Worm (Caenorhabditis elegans) whole organism, mixed stage, embryonic: ENCODE results near the gene Y57A10C.1.

Experiments
- ceh-83 ChIP-seq: fragments of 200-800 bp; sonication (Bioruptor generic); optimal IDR thresholded peaks from 2 replicates; lab custom pipeline; 2018; ENCODE audit warnings: mild to moderate bottlenecking, missing genetic modification characterization, missing compliant biosample characterization
- sptf-1 ChIP-seq: sonication (generic microtip); optimal IDR thresholded peaks from 2 replicates; lab custom pipeline; 2017; ENCODE audit warnings: mild to moderate bottlenecking, missing genetic modification characterization, moderate library complexity, missing compliant biosample characterization

The Y57A10C.1 gene

DNA sequence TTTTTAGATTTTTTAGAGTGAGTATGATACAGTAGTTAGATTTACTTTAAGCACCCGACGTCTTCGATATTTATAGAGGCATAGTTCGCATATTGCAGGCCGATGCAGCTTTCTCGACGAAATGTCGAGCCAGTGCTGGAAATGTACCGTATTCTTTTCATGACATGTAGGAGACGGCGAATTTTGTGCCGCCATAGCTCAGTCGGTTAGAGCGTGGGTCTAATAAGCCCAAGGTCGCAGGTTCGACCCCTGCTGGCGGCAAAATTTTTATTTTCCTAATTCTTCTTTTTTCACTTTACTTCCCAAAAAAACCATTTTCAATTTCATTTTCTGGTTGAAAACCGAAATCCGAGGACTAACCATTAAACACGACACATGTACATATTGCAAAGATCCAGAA, 50.1 kb downstream of the Y57A10C.1 start:
- no peak for TF ChIP-seq sptf-1 (tag; lab: Kevin White, UChicago)
- TF ChIP-seq ceh-83 (GFP tag; lab: Kevin White, UChicago): peak; percentile 52
